Fruit fly (Drosophila melanogaster): Measurements from ENCODE around the gene CG4928.

DNA sequence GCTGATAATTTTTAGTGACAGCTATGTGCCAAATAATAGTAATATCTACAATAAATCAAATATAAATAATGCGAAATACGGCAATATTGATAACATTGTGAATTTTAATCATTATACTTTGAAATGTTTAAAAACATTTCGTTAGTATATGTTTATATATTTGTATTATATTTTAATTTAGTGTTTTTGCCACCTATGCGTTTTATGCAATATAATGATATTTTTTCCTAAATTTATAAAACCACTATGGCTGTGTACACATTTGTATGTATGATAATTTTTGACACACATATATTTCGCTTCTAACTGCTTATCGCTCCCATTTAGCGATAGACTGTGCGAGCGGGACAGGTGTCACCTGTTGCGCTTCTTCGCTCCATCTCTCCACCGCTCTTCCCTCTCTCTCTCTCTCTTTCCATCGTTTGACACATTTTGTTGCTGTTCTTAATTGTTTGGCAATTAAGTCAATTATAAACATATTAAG is 31.1 kb downstream of the CG4928 start:
- TF ChIP-seq pad (GFP tag; optimal IDR thresholded peaks at IDR 0.05) (peak; percentile 20), Hr96 (GFP tag; optimal IDR thresholded peaks at IDR 0.05) (no peak), CG33017 (tag; optimal IDR thresholded peaks at IDR 0.05) (peak; percentile 75), cnc (optimal IDR thresholded peaks at IDR 0.05) (no peak), Clk (GFP tag; optimal IDR thresholded peaks at IDR 0.05) (no peak), Crg-1 (GFP tag; optimal IDR thresholded peaks at IDR 0.05) (no peak)

Data from whole organism, adult.